Fruit fly (Drosophila melanogaster) whole organism, adult: Measurements from ENCODE around the gene eIF5B.

Experiments
- CG14711 ChIP-seq: fragments of 200-800 bp; sonication (Bioruptor generic); optimal IDR thresholded peaks from 2 replicates; lab custom pipeline; 2018; ENCODE audit warnings: missing biosample characterization, mild to moderate bottlenecking, missing genetic modification characterization, moderate library complexity
- bab1 ChIP-seq: fragments of 200-800 bp; sonication (Bioruptor generic); optimal IDR thresholded peaks from 3 replicates; lab custom pipeline; 2019; ENCODE audit warnings: missing biosample characterization, mild to moderate bottlenecking, missing genetic modification characterization, moderate library complexity
- cnc ChIP-seq, 2 experiments: fragments of >200 bp; optimal IDR thresholded peaks; 2 replicates each; lab custom pipeline; 2017
- ovo ChIP-seq: fragments of 200-800 bp; sonication (Bioruptor generic); optimal IDR thresholded peaks from 2 replicates; lab custom pipeline; 2016; ENCODE audit warnings: missing biosample characterization, missing genetic modification characterization
- tj ChIP-seq: fragments of 200-800 bp; sonication (Bioruptor generic); optimal IDR thresholded peaks from 3 replicates; lab custom pipeline; 2017; ENCODE audit warnings: missing biosample characterization, mild to moderate bottlenecking, missing genetic modification characterization, moderate library complexity
- toe ChIP-seq: fragments of 200-800 bp; sonication (Bioruptor generic); optimal IDR thresholded peaks from 2 replicates; lab custom pipeline; 2016; ENCODE audit warnings: missing biosample characterization, missing genetic modification characterization

DNA sequence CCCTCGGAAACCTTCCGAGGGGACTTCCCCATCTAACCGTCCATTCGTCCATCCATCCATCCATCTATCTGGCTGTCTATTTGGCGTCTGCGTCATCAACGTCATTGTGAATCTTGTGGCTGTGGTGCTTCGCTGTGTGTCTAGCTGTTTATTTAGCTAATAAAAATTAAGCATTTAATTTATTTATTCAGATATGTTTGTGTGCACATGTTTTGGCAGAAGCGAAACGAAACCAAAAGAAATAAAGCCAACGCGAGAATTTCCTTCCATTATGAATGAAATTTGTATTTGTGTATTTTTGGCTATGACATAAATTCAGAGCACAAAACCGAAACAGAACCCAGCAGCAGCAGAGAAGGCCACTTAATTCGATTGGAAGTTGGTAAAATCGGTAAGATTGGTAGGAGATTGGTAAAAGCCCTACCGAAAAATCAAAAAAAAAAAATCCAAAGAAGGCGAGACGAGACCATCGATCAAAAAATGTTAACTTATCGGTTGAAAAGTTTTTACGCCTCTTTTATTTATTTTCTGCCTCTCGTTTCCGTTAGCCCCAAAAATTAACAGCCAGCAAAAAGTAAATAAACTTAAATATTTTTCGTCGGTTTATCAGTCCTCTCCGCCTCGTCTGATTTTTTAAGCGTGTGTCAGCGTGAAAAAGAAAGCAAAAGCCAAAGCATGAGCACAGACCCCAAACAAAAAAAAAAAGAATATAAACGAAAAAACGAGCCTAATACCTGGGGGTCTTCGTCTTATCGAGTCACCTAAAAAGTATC, 45.8 kb downstream of the eIF5B start:
- no peak for TF ChIP-seq bab1 (GFP tag; lab: Kevin White, UChicago)
- TF ChIP-seq cnc (optimal IDR thresholded peaks at IDR 0.05; lab: Kevin White, UChicago): no peak
- TF ChIP-seq ovo (GFP tag; lab: Kevin White, UChicago): no peak
- peak; percentile 57 for TF ChIP-seq tj
- no peak for TF ChIP-seq CG14711 (tag; lab: Kevin White, UChicago)
- TF ChIP-seq toe (GFP tag; lab: Kevin White, UChicago): no peak
